Worm (Caenorhabditis elegans): ENCODE measurements around the gene fbxb-34.

ce11 chrII:555371-555770 is 32.3 kb upstream of the fbxb-34 start:
- TF ChIP-seq snpc-4 (tag; optimal IDR thresholded peaks at IDR 0.05) = no peak
- TF ChIP-seq zip-8 (tag; optimal IDR thresholded peaks at IDR 0.05) = no peak
- TF ChIP-seq ham-2 (GFP tag; optimal IDR thresholded peaks at IDR 0.05) = no peak
- TF ChIP-seq nhr-76 (tag; optimal IDR thresholded peaks at IDR 0.05) = no peak
- TF ChIP-seq unc-62 (GFP tag; optimal IDR thresholded peaks at IDR 0.05) = peak; percentile 5
- TF ChIP-seq ztf-11 (tag; optimal IDR thresholded peaks at IDR 0.05) = no peak
- no peak for TF ChIP-seq ceh-39 (tag; optimal IDR thresholded peaks at IDR 0.05)
- TF ChIP-seq lsy-2 (tag; optimal IDR thresholded peaks at IDR 0.05) = no peak
- no peak for TF ChIP-seq lin-13 (tag; optimal IDR thresholded peaks at IDR 0.05)
- TF ChIP-seq ces-1 (GFP tag; optimal IDR thresholded peaks at IDR 0.05) = no peak
- TF ChIP-seq mep-1 (tag; optimal IDR thresholded peaks at IDR 0.05) = no peak

Measured in whole organism, mixed stage, embryonic.